Worm (Caenorhabditis elegans): ENCODE results near the gene nonu-1.

- TF ChIP-seq zip-5 (tag; optimal IDR thresholded peaks at IDR 0.05) = no peak
- TF ChIP-seq fkh-10 (GFP tag; optimal IDR thresholded peaks at IDR 0.05) = no peak
- no peak for TF ChIP-seq hlh-13 (GFP tag; optimal IDR thresholded peaks at IDR 0.05)
- no peak for TF ChIP-seq ceh-2 (tag; optimal IDR thresholded peaks at IDR 0.05)
- no peak for TF ChIP-seq unc-55 (GFP tag; optimal IDR thresholded peaks at IDR 0.05)
- no peak for TF ChIP-seq F13H6.1 (tag; optimal IDR thresholded peaks at IDR 0.05)
- no peak for TF ChIP-seq madf-2 (tag; optimal IDR thresholded peaks at IDR 0.05)
- TF ChIP-seq pqm-1 (tag; optimal IDR thresholded peaks at IDR 0.05) = no peak
- no peak for TF ChIP-seq pha-2 (tag; optimal IDR thresholded peaks at IDR 0.05)
- no peak for TF ChIP-seq nhr-11 (tag; optimal IDR thresholded peaks at IDR 0.05)
- no peak for TF ChIP-seq pag-3 (tag; optimal IDR thresholded peaks at IDR 0.05; ENCODE audit: borderline replicate concordance)
- TF ChIP-seq nhr-232 (tag; optimal IDR thresholded peaks at IDR 0.05) = no peak
- TF ChIP-seq unc-86 (tag; optimal IDR thresholded peaks at IDR 0.05) = no peak
These were observed 32.5 kb downstream of the nonu-1 start, which contains the start of gene F26A1.4 for ce11 chrIII:4817240-4817639.
